Fruit fly (Drosophila melanogaster) whole organism, embryonic: ENCODE measurements around the gene corto.

ENCODE experiments used
- CG10267 ChIP-seq: fragments of 200-800 bp; sonication (Bioruptor generic); optimal IDR thresholded peaks from 2 replicates; lab custom pipeline; 2018; ENCODE audit warnings: missing biosample characterization, mild to moderate bottlenecking, missing genetic modification characterization, moderate library complexity
- CG12219 ChIP-seq: fragments of 200-800 bp; sonication (Bioruptor generic); optimal IDR thresholded peaks from 3 replicates; lab custom pipeline; 2018; ENCODE audit warnings: missing biosample characterization, mild to moderate bottlenecking, missing genetic modification characterization
- CG12744 ChIP-seq: fragments of 200-800 bp; sonication (Bioruptor generic); optimal IDR thresholded peaks from 2 replicates; lab custom pipeline; 2016; ENCODE audit warnings: missing biosample characterization, missing genetic modification characterization
- CG14667 ChIP-seq: fragments of 200-800 bp; sonication (Bioruptor generic); IDR thresholded peaks from 2 replicates; pipeline ENCODE4 v1.3.6; 2022; ENCODE audit warnings: missing biosample characterization, missing genetic modification characterization
- CG14710 ChIP-seq: fragments of 200-800 bp; sonication (Bioruptor generic); optimal IDR thresholded peaks from 3 replicates; lab custom pipeline; 2019; ENCODE audit warnings: missing biosample characterization, mild to moderate bottlenecking, missing genetic modification characterization, moderate library complexity
- CG15479 ChIP-seq: fragments of 200-800 bp; sonication (Bioruptor generic); optimal IDR thresholded peaks from 3 replicates; lab custom pipeline; 2019; ENCODE audit warnings: missing biosample characterization, mild to moderate bottlenecking, missing genetic modification characterization, moderate library complexity
- CG17568 ChIP-seq: fragments of 200-800 bp; sonication (Bioruptor generic); optimal IDR thresholded peaks from 2 replicates; lab custom pipeline; 2018; ENCODE audit warnings: missing biosample characterization, mild to moderate bottlenecking, missing genetic modification characterization, moderate library complexity
- CG32767 ChIP-seq: fragments of 200-800 bp; sonication (Bioruptor generic); IDR thresholded peaks from 2 replicates; pipeline ENCODE4 v1.3.6; 2022; ENCODE audit warnings: missing biosample characterization, missing genetic modification characterization
- CG4404 ChIP-seq: fragments of 200-800 bp; sonication (Bioruptor generic); IDR thresholded peaks from 2 replicates; pipeline ENCODE4 v1.3.6; 2022; ENCODE audit warnings: missing biosample characterization, missing genetic modification characterization
- CG6254 ChIP-seq: fragments of 200-800 bp; sonication (Bioruptor generic); optimal IDR thresholded peaks from 3 replicates; lab custom pipeline; 2017; ENCODE audit warnings: mild to moderate bottlenecking, missing biosample characterization, missing genetic modification reagents, missing genetic modification characterization
- CG7839 ChIP-seq: fragments of 200-800 bp; sonication (Bioruptor generic); optimal IDR thresholded peaks from 3 replicates; lab custom pipeline; 2018; ENCODE audit warnings: missing biosample characterization, mild to moderate bottlenecking, missing genetic modification characterization, moderate library complexity
- CG8089 ChIP-seq: fragments of 200-800 bp; sonication (Bioruptor generic); optimal IDR thresholded peaks from 3 replicates; lab custom pipeline; 2016; ENCODE audit warnings: missing biosample characterization, missing genetic modification characterization
- CG8290 ChIP-seq, 3 experiments: fragments of 200-800 bp; sonication (Bioruptor generic); optimal IDR thresholded peaks; 2 replicates each; lab custom pipeline; 2016 to 2019; ENCODE audit warnings: missing biosample characterization in 3 of 3, missing genetic modification characterization in 3 of 3, mild to moderate bottlenecking in 2 of 3, moderate library complexity in 1 of 3
- D ChIP-seq, 2 experiments: fragments of 200-800 bp in 1 of 2; fragments of >200 bp in 1 of 2; sonication (Bioruptor generic) in 1 of 2; optimal IDR thresholded peaks; 2 replicates in 1 of 2; 3 replicates in 1 of 2; lab custom pipeline; 2017; ENCODE audit warnings: mild to moderate bottlenecking in 1 of 2, missing biosample characterization in 1 of 2, missing genetic modification characterization in 1 of 2, missing genetic modification reagents in 1 of 2
- D19A ChIP-seq: fragments of 200-800 bp; optimal IDR thresholded peaks from 3 replicates; lab custom pipeline; 2019; ENCODE audit warnings: missing biosample characterization, mild to moderate bottlenecking, missing genetic modification characterization, moderate library complexity
- Dek ChIP-seq: fragments of 200-800 bp; sonication (Bioruptor generic); optimal IDR thresholded peaks from 3 replicates; lab custom pipeline; 2019; ENCODE audit warnings: missing biosample characterization, mild to moderate bottlenecking, missing genetic modification characterization, moderate library complexity
- ERR ChIP-seq: fragments of 200-800 bp; sonication (Bioruptor generic); optimal IDR thresholded peaks from 2 replicates; lab custom pipeline; 2016; ENCODE audit warnings: missing biosample characterization, missing genetic modification characterization
- Fer1 ChIP-seq: fragments of 200-800 bp; sonication (Bioruptor generic); optimal IDR thresholded peaks from 2 replicates; lab custom pipeline; 2017; ENCODE audit warnings: missing biosample characterization, mild to moderate bottlenecking, missing genetic modification characterization
- Med ChIP-seq: fragments of 200-800 bp; sonication (Bioruptor generic); peaks from one replicate; lab custom pipeline; 2016; ENCODE audit warnings: missing biosample characterization, missing genetic modification characterization, mild to moderate bottlenecking, inconsistent platforms, moderate library complexity
- Ptx1 ChIP-seq: fragments of 200-800 bp; sonication (Bioruptor generic); IDR thresholded peaks from 2 replicates; pipeline ENCODE4 v1.3.6; 2022; ENCODE audit warnings: missing biosample characterization, missing genetic modification characterization
- Rfx ChIP-seq: fragments of 200-800 bp; sonication (Bioruptor generic); IDR thresholded peaks from 2 replicates; pipeline ENCODE4 v1.3.6; 2022; ENCODE audit warnings: missing biosample characterization, missing genetic modification characterization
- Rx ChIP-seq: fragments of 200-800 bp; sonication (Bioruptor generic); IDR thresholded peaks from 2 replicates; pipeline ENCODE4 v1.3.6; 2022; ENCODE audit warnings: missing biosample characterization, missing genetic modification characterization
- Side ChIP-seq: fragments of 200-800 bp; sonication (Bioruptor generic); optimal IDR thresholded peaks from 2 replicates; lab custom pipeline; 2016; ENCODE audit warnings: missing biosample characterization, missing genetic modification characterization
- Six4 ChIP-seq: fragments of 200-800 bp; sonication (Bioruptor generic); optimal IDR thresholded peaks from 2 replicates; lab custom pipeline; 2016; ENCODE audit warnings: missing biosample characterization, missing genetic modification characterization
- br ChIP-seq: fragments of >200 bp; optimal IDR thresholded peaks from 2 replicates; lab custom pipeline; 2017
- chinmo ChIP-seq: fragments of 200-800 bp; sonication (Bioruptor generic); IDR thresholded peaks from 4 replicates; pipeline ENCODE4 v1.3.6; 2022; ENCODE audit warnings: missing biosample characterization, missing genetic modification characterization; ENCODE audit not compliant: partially characterized antibody
- ci ChIP-seq: fragments of 200-800 bp; sonication (Bioruptor generic); IDR thresholded peaks from 3 replicates; pipeline ENCODE4 v1.3.6; 2022; ENCODE audit warnings: missing biosample characterization, missing genetic modification characterization
- crp ChIP-seq, 2 experiments: fragments of 200-800 bp; sonication (Bioruptor generic); optimal IDR thresholded peaks; 2 replicates in 1 of 2; 3 replicates in 1 of 2; lab custom pipeline; 2017; ENCODE audit warnings: missing biosample characterization in 2 of 2, missing genetic modification characterization in 2 of 2, mild to moderate bottlenecking in 1 of 2, moderate library complexity in 1 of 2
- cwo ChIP-seq: fragments of 200-800 bp; sonication (Bioruptor generic); optimal IDR thresholded peaks from 3 replicates; lab custom pipeline; 2017; ENCODE audit warnings: missing biosample characterization, missing genetic modification characterization, mild to moderate bottlenecking, moderate library complexity, missing genetic modification reagents
- disco-r ChIP-seq: fragments of 200-800 bp; sonication (Bioruptor generic); optimal IDR thresholded peaks from 2 replicates; lab custom pipeline; 2016; ENCODE audit warnings: missing biosample characterization, missing genetic modification characterization
- exex ChIP-seq: fragments of 200-800 bp; sonication (Bioruptor generic); optimal IDR thresholded peaks from 4 replicates; lab custom pipeline; 2018; ENCODE audit warnings: missing biosample characterization, mild to moderate bottlenecking, missing genetic modification characterization, moderate library complexity
- fd102C ChIP-seq: fragments of 200-800 bp; sonication (Bioruptor generic); optimal IDR thresholded peaks from 2 replicates; lab custom pipeline; 2018; ENCODE audit warnings: missing biosample characterization, mild to moderate bottlenecking, missing genetic modification characterization, moderate library complexity
- kni ChIP-seq: fragments of 200-800 bp; sonication (Bioruptor generic); optimal IDR thresholded peaks from 3 replicates; lab custom pipeline; 2017; ENCODE audit warnings: mild to moderate bottlenecking, missing biosample characterization, missing genetic modification reagents, missing genetic modification characterization
- lab ChIP-seq: fragments of 200-800 bp; sonication (Bioruptor generic); optimal IDR thresholded peaks from 3 replicates; lab custom pipeline; 2017; ENCODE audit warnings: missing biosample characterization, missing genetic modification characterization, mild to moderate bottlenecking, moderate library complexity, missing genetic modification reagents
- lola ChIP-seq, 3 experiments: fragments of >200 bp in 2 of 3; fragments of 200-800 bp in 1 of 3; sonication (Bioruptor generic) in 1 of 3; optimal IDR thresholded peaks; 2 replicates each; lab custom pipeline; 2017 to 2019; ENCODE audit warnings: missing biosample characterization in 3 of 3, missing genetic modification characterization in 3 of 3, mild to moderate bottlenecking in 1 of 3, moderate library complexity in 1 of 3
- lov ChIP-seq, 2 experiments: fragments of 200-800 bp in 1 of 2; fragments of >200 bp in 1 of 2; sonication (Bioruptor generic) in 1 of 2; IDR thresholded peaks in 1 of 2; optimal IDR thresholded peaks in 1 of 2; 2 replicates in 1 of 2; 3 replicates in 1 of 2; pipeline versions ENCODE4 v1.3.6 to Lab custom; 2017 to 2022; ENCODE audit warnings: missing biosample characterization in 1 of 2, missing genetic modification characterization in 1 of 2
- mirr ChIP-seq: fragments of 200-800 bp; sonication (Bioruptor generic); optimal IDR thresholded peaks from 3 replicates; lab custom pipeline; 2018; ENCODE audit warnings: missing biosample characterization, mild to moderate bottlenecking, missing genetic modification characterization
- nau ChIP-seq: fragments of 200-800 bp; sonication (Bioruptor generic); optimal IDR thresholded peaks from 3 replicates; lab custom pipeline; 2017; ENCODE audit warnings: missing biosample characterization, mild to moderate bottlenecking, missing genetic modification characterization, missing genetic modification reagents
- pnt ChIP-seq: fragments of 200-800 bp; sonication (Bioruptor generic); optimal IDR thresholded peaks from 3 replicates; lab custom pipeline; 2016; ENCODE audit warnings: missing biosample characterization, missing genetic modification characterization
- prd ChIP-seq, 3 experiments: fragments of >200 bp in 2 of 3; fragments of 200-800 bp in 1 of 3; sonication (Bioruptor generic) in 1 of 3; optimal IDR thresholded peaks in 2 of 3; IDR thresholded peaks in 1 of 3; 2 replicates in 2 of 3; 3 replicates in 1 of 3; pipeline versions ENCODE4 v1.3.6 to Lab custom; 2017 to 2022; ENCODE audit warnings: missing biosample characterization in 1 of 3, missing genetic modification characterization in 1 of 3
- sd ChIP-seq: fragments of 200-800 bp; sonication (Bioruptor generic); optimal IDR thresholded peaks from 3 replicates; lab custom pipeline; 2018; ENCODE audit warnings: missing biosample characterization, mild to moderate bottlenecking, missing genetic modification characterization, moderate library complexity
- slou ChIP-seq: fragments of 200-800 bp; sonication (Bioruptor generic); optimal IDR thresholded peaks from 3 replicates; lab custom pipeline; 2016; ENCODE audit warnings: missing biosample characterization, missing genetic modification characterization
- sug ChIP-seq: fragments of 200-800 bp; optimal IDR thresholded peaks from 2 replicates; lab custom pipeline; 2019; ENCODE audit warnings: missing biosample characterization, mild to moderate bottlenecking, missing genetic modification characterization, moderate library complexity
- tin ChIP-seq: fragments of 200-800 bp; sonication (Bioruptor generic); optimal IDR thresholded peaks from 3 replicates; lab custom pipeline; 2016; ENCODE audit warnings: missing biosample characterization, missing genetic modification characterization
- twi ChIP-seq: fragments of 200-800 bp; optimal IDR thresholded peaks from 2 replicates; lab custom pipeline; 2019; ENCODE audit warnings: missing biosample characterization, mild to moderate bottlenecking, missing genetic modification characterization, moderate library complexity
- zen ChIP-seq: fragments of 200-800 bp; sonication (Bioruptor generic); optimal IDR thresholded peaks from 3 replicates; lab custom pipeline; 2018; ENCODE audit warnings: missing biosample characterization, mild to moderate bottlenecking, missing genetic modification characterization, moderate library complexity

corto gene

DNA sequence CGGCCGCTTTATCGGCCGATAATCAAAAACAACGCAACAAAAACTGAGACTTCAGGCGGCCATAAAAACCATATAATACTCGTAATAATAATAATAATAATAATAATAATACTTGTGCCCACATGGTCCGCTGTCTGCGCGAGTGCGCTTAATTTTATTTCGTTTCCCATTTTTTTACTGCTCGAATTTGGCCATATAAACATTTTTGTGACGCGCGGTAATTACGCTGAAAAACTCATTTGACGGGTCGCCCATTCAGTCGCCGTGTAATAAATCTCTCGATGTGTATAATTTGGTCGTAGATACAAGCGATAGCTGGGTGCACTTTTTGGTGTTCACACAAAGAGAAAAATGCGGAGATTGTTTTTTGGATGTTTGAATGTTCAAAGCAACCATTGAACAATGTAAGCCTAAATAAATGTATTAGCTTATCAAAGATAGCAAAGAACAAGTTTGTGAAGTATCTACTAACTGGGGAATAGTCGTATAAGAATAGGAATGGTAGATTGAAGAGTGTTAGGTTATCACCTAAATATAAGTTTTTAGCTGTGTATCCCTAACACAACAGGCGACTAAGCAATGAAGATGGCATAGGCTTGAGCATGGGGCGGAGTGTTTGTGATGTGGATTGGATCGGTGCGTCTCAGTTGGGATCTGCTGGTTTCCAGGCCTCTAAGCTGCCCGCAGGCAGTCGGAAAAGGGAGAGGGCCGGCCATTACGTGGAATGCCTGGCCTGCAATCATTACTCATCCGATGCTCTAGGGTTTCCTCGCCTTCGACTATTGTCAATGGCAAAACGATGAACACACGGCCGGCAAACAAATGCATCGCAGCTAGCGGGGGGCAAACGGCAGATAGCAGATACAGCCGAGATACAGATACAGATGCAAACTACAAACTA, 10.7 kb downstream of the corto start (continued):
- TF ChIP-seq D19A (tag; lab: Kevin White, UChicago) (peak; percentile 68), prd (optimal IDR thresholded peaks at IDR 0.05; lab: Kevin White, UChicago) (no peak), prd (GFP tag; IDR thresholded peaks at IDR 0.05; lab: Robert Waterston, UW) (peak; percentile 39; the same call in 1 of the 3 replicates), Dek (peak; percentile 34), CG10267 (peak; percentile 45), CG14667 (GFP tag; lab: Robert Waterston, UW) (no peak), CG4404 (0 out of 2 replicates have a peak, but pooled peaks have one; percentile 24), CG6254 (no peak), nau (peak; percentile 72), CG12219 (GFP tag; lab: Kevin White, UChicago) (peak; percentile 12), CG8290 (GFP tag; optimal IDR thresholded peaks at IDR 0.05; lab: Kevin White, UChicago) (no peak), CG8290 (tag; optimal IDR thresholded peaks at IDR 0.05; lab: Kevin White, UChicago) (peak in 1 of 2 experiments; percentile 24), twi (tag; lab: Kevin White, UChicago) (peak; percentile 88), CG14710 (peak; percentile 39), sug (tag; lab: Kevin White, UChicago) (no peak), Ptx1 (GFP tag; lab: Robert Waterston, UW) (peak; percentile 60; the same call in 1 of the 2 replicates), lola (GFP tag; optimal IDR thresholded peaks at IDR 0.05; lab: Kevin White, UChicago) (peak in 1 of 3 experiments; percentile 69), Rfx (GFP tag; lab: Robert Waterston, UW) (no peak), CG17568 (peak; percentile 41), pnt (GFP tag; lab: Kevin White, UChicago) (peak; percentile 74), slou (GFP tag; lab: Kevin White, UChicago) (peak; percentile 3), tin (GFP tag; lab: Kevin White, UChicago) (peak; percentile 26), Side (GFP tag; lab: Kevin White, UChicago) (peak; percentile 49), zen (tag; lab: Kevin White, UChicago) (peak; percentile 78), CG12744 (GFP tag; lab: Kevin White, UChicago) (peak; percentile 2), crp (GFP tag; optimal IDR thresholded peaks at IDR 0.05; lab: Kevin White, UChicago) (no peak), Six4 (GFP tag; lab: Kevin White, UChicago) (peak; percentile 26), ERR (GFP tag; lab: Kevin White, UChicago) (peak; percentile 15), CG32767 (GFP tag; lab: Robert Waterston, UW) (no peak), CG8089 (no peak), Fer1 (GFP tag; lab: Kevin White, UChicago) (peak; percentile 22), D (optimal IDR thresholded peaks at IDR 0.05; lab: Kevin White, UChicago) (no peak), D (GFP tag; optimal IDR thresholded peaks at IDR 0.05; lab: Kevin White, UChicago) (peak; percentile 62), fd102C (peak; percentile 65)

DNA sequence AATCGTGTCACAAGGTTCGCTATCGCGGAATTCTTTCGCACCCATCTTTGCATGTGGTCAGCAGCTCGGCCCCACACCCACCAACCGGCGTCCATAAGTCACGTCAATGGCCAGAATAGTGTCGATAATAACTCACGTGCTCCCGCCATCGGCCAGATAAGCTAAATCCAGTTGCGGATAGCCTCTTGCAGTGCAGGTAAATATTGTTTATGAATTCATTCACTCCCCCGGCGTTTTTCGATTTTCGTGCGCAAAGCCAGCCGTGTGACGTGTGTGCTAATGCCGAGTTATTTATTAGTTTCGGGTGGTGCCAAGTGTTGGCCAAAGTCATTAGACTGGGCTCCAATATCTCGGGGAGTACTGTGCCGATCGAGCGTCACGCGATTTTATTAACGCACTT, 13.1 kb downstream of the corto start:
- no peak for TF ChIP-seq br
- TF ChIP-seq sug (tag; lab: Kevin White, UChicago), result peak; percentile 73
- TF ChIP-seq exex (tag; lab: Kevin White, UChicago), result peak; percentile 58
- peak; percentile 12 for TF ChIP-seq CG7839 (tag; lab: Kevin White, UChicago)
- peak; percentile 58 for TF ChIP-seq sd (tag; lab: Kevin White, UChicago)
- TF ChIP-seq ci (GFP tag; lab: Robert Waterston, UW), result 0 out of 3 replicates have a peak, but pooled peaks have one; percentile 50
- TF ChIP-seq lab (GFP tag; lab: Kevin White, UChicago), result peak; percentile 41
- TF ChIP-seq Rx (GFP tag; lab: Robert Waterston, UW), result no peak
- 0 out of 4 replicates have a peak, but pooled peaks have one; percentile 67 for TF ChIP-seq chinmo (GFP tag; lab: Robert Waterston, UW)
- TF ChIP-seq disco-r (GFP tag; lab: Kevin White, UChicago), result no peak
- TF ChIP-seq kni (GFP tag; lab: Kevin White, UChicago), result peak; percentile 47
- no peak for TF ChIP-seq lov (optimal IDR thresholded peaks at IDR 0.05; lab: Kevin White, UChicago)
- TF ChIP-seq lov (GFP tag; IDR thresholded peaks at IDR 0.05; lab: Robert Waterston, UW), result no peak
- peak; percentile 93 for TF ChIP-seq cwo (GFP tag; lab: Kevin White, UChicago)
- TF ChIP-seq mirr (GFP tag; lab: Kevin White, UChicago), result peak; percentile 27
- peak; percentile 89 for TF ChIP-seq CG15479 (GFP tag; lab: Kevin White, UChicago)
- TF ChIP-seq Med (GFP tag; lab: Kevin White, UChicago), result peak; percentile 56
